Fruit fly (Drosophila melanogaster) whole organism, prepupa: ENCODE measurements around the gene NP15.6.

ENCODE experiments used
- Blimp-1 ChIP-seq: fragments of 200-800 bp; sonication (Bioruptor generic); optimal IDR thresholded peaks from 3 replicates; lab custom pipeline; 2017; ENCODE audit warnings: missing biosample characterization, missing genetic modification characterization, mild to moderate bottlenecking, moderate library complexity, missing genetic modification reagents
- CG10631 ChIP-seq: fragments of 200-800 bp; sonication (Bioruptor generic); optimal IDR thresholded peaks from 2 replicates; lab custom pipeline; 2016; ENCODE audit warnings: missing biosample characterization, missing genetic modification characterization
- CG11294 ChIP-seq: fragments of 200-800 bp; sonication (Bioruptor generic); IDR thresholded peaks from 2 replicates; pipeline ENCODE4 v1.3.6; 2022; ENCODE audit warnings: missing biosample characterization, missing genetic modification characterization
- CG11762 ChIP-seq: fragments of 200-800 bp; sonication (Bioruptor generic); optimal IDR thresholded peaks from 3 replicates; lab custom pipeline; 2016; ENCODE audit warnings: missing biosample characterization, missing genetic modification characterization; ENCODE audit not compliant: insufficient read depth
- CG11902 ChIP-seq: fragments of 200-800 bp; sonication (Bioruptor generic); optimal IDR thresholded peaks from 3 replicates; lab custom pipeline; 2016; ENCODE audit warnings: missing biosample characterization, missing genetic modification characterization
- CG16779 ChIP-seq: fragments of 200-800 bp; sonication (Bioruptor generic); optimal IDR thresholded peaks from 3 replicates; lab custom pipeline; 2017; ENCODE audit warnings: missing biosample characterization, mild to moderate bottlenecking, missing genetic modification characterization
- CG3032 ChIP-seq: fragments of 200-800 bp; optimal IDR thresholded peaks from 2 replicates; lab custom pipeline; 2019; ENCODE audit warnings: missing biosample characterization, mild to moderate bottlenecking, missing genetic modification characterization, moderate library complexity
- CG31627 ChIP-seq: fragments of 200-800 bp; sonication (Bioruptor generic); optimal IDR thresholded peaks from 3 replicates; lab custom pipeline; 2016; ENCODE audit warnings: missing biosample characterization, missing genetic modification characterization
- CG34406 ChIP-seq: fragments of 200-800 bp; sonication (Bioruptor generic); optimal IDR thresholded peaks from 3 replicates; lab custom pipeline; 2016; ENCODE audit warnings: missing biosample characterization, missing genetic modification characterization
- CG3919 ChIP-seq: fragments of 200-800 bp; sonication (Bioruptor generic); optimal IDR thresholded peaks from 3 replicates; lab custom pipeline; 2016; ENCODE audit warnings: missing biosample characterization, missing genetic modification characterization
- CG4318 ChIP-seq: fragments of 200-800 bp; sonication (Bioruptor generic); optimal IDR thresholded peaks from 3 replicates; lab custom pipeline; 2017; ENCODE audit warnings: missing biosample characterization, mild to moderate bottlenecking, missing genetic modification characterization
- CG6163 ChIP-seq: fragments of 200-800 bp; sonication (Bioruptor generic); IDR thresholded peaks from 3 replicates; pipeline ENCODE4 v1.3.6; 2022; ENCODE audit warnings: missing biosample characterization, missing genetic modification characterization
- CG6792 ChIP-seq: fragments of 200-800 bp; sonication (Bioruptor generic); optimal IDR thresholded peaks from 3 replicates; lab custom pipeline; 2016; ENCODE audit warnings: missing biosample characterization, missing genetic modification characterization
- CG6808 ChIP-seq: fragments of 200-800 bp; sonication (Bioruptor generic); optimal IDR thresholded peaks from 3 replicates; lab custom pipeline; 2017; ENCODE audit warnings: missing biosample characterization, missing genetic modification characterization, mild to moderate bottlenecking, moderate library complexity, missing genetic modification reagents
- CG6854 ChIP-seq: fragments of 200-800 bp; sonication (Bioruptor generic); optimal IDR thresholded peaks from 2 replicates; lab custom pipeline; 2017; ENCODE audit warnings: missing biosample characterization, mild to moderate bottlenecking, missing genetic modification characterization
- CG7368 ChIP-seq: fragments of 200-800 bp; sonication (Bioruptor generic); optimal IDR thresholded peaks from 3 replicates; lab custom pipeline; 2016; ENCODE audit warnings: missing biosample characterization, missing genetic modification characterization
- CG8119 ChIP-seq: fragments of 200-800 bp; sonication (Bioruptor generic); IDR thresholded peaks from 3 replicates; pipeline ENCODE4 v1.3.6; 2022; ENCODE audit warnings: missing biosample characterization, missing genetic modification characterization
- CG8319 ChIP-seq: fragments of 200-800 bp; sonication (Bioruptor generic); optimal IDR thresholded peaks from 3 replicates; lab custom pipeline; 2016; ENCODE audit warnings: missing biosample characterization, missing genetic modification characterization
- CG8632 ChIP-seq: fragments of 200-800 bp; sonication (Bioruptor generic); optimal IDR thresholded peaks from 3 replicates; lab custom pipeline; 2016; ENCODE audit warnings: missing biosample characterization, missing genetic modification characterization
- CG9139 ChIP-seq: fragments of 200-800 bp; sonication (Bioruptor generic); optimal IDR thresholded peaks from 3 replicates; lab custom pipeline; 2017; ENCODE audit warnings: missing biosample characterization, mild to moderate bottlenecking, missing genetic modification characterization
- Eip75B ChIP-seq: fragments of 200-800 bp; sonication (Bioruptor generic); optimal IDR thresholded peaks from 3 replicates; lab custom pipeline; 2016; ENCODE audit warnings: missing biosample characterization, missing genetic modification characterization
- Eip78C ChIP-seq: fragments of 200-800 bp; sonication (Bioruptor generic); peaks from one replicate; lab custom pipeline; 2016; ENCODE audit warnings: missing biosample characterization, missing genetic modification characterization
- Eip93F ChIP-seq: fragments of 200-800 bp; sonication (Bioruptor generic); optimal IDR thresholded peaks from 2 replicates; lab custom pipeline; 2016; ENCODE audit warnings: missing biosample characterization, mild to moderate bottlenecking, missing genetic modification characterization
- Ets21C ChIP-seq: fragments of 200-800 bp; sonication (Bioruptor generic); optimal IDR thresholded peaks from 3 replicates; lab custom pipeline; 2016; ENCODE audit warnings: missing biosample characterization, missing genetic modification characterization
- Gug ChIP-seq: fragments of 200-800 bp; sonication (Bioruptor generic); IDR thresholded peaks from 2 replicates; pipeline ENCODE4 v1.3.6; 2022; ENCODE audit warnings: missing biosample characterization, missing genetic modification characterization
- Hr38 ChIP-seq: sonication (Bioruptor generic); optimal IDR thresholded peaks from 2 replicates; lab custom pipeline; 2016; ENCODE audit warnings: missing biosample characterization, missing genetic modification characterization
- Lpt ChIP-seq: fragments of 200-800 bp; sonication (Bioruptor generic); optimal IDR thresholded peaks from 3 replicates; lab custom pipeline; 2016; ENCODE audit warnings: missing biosample characterization, missing genetic modification characterization
- Met ChIP-seq: fragments of 200-800 bp; sonication (Bioruptor generic); optimal IDR thresholded peaks from 3 replicates; lab custom pipeline; 2016; ENCODE audit warnings: missing biosample characterization, missing genetic modification characterization
- OdsH ChIP-seq: fragments of 200-800 bp; sonication (Bioruptor generic); optimal IDR thresholded peaks from 3 replicates; lab custom pipeline; 2016; ENCODE audit warnings: missing biosample characterization, missing genetic modification characterization
- Smox ChIP-seq: fragments of 200-800 bp; sonication (Bioruptor generic); optimal IDR thresholded peaks from 3 replicates; lab custom pipeline; 2016; ENCODE audit warnings: missing biosample characterization, missing genetic modification characterization
- Sox102F ChIP-seq: fragments of 200-800 bp; sonication (Bioruptor generic); optimal IDR thresholded peaks from 2 replicates; lab custom pipeline; 2016; ENCODE audit warnings: missing biosample characterization, mild to moderate bottlenecking, missing genetic modification characterization
- dac ChIP-seq: fragments of 200-800 bp; sonication (Bioruptor generic); optimal IDR thresholded peaks from 2 replicates; lab custom pipeline; 2017; ENCODE audit warnings: missing biosample characterization, mild to moderate bottlenecking, missing genetic modification characterization
- dsx ChIP-seq: fragments of 200-800 bp; optimal IDR thresholded peaks from 3 replicates; lab custom pipeline; 2019; ENCODE audit warnings: missing biosample characterization, mild to moderate bottlenecking, missing genetic modification characterization, moderate library complexity; ENCODE audit not compliant: poor library complexity, severe bottlenecking
- eg ChIP-seq: fragments of 200-800 bp; sonication (Bioruptor generic); IDR thresholded peaks from 3 replicates; pipeline ENCODE4 v1.3.6; 2022; ENCODE audit warnings: missing biosample characterization, missing genetic modification characterization
- fd59A ChIP-seq: fragments of 200-800 bp; sonication (Bioruptor generic); optimal IDR thresholded peaks from 2 replicates; lab custom pipeline; 2017; ENCODE audit warnings: missing biosample characterization, mild to moderate bottlenecking, missing genetic modification characterization, missing genetic modification reagents
- fd85E ChIP-seq: fragments of 200-800 bp; sonication (Bioruptor generic); optimal IDR thresholded peaks from 3 replicates; lab custom pipeline; 2016; ENCODE audit warnings: missing biosample characterization, missing genetic modification characterization
- fkh ChIP-seq: fragments of 200-800 bp; sonication (Bioruptor generic); optimal IDR thresholded peaks from 3 replicates; lab custom pipeline; 2017; ENCODE audit warnings: missing biosample characterization, mild to moderate bottlenecking, missing genetic modification characterization, moderate library complexity
- lz ChIP-seq: fragments of 200-800 bp; sonication (Bioruptor generic); optimal IDR thresholded peaks from 3 replicates; lab custom pipeline; 2016; ENCODE audit warnings: missing biosample characterization, missing genetic modification characterization
- pdm3 ChIP-seq: fragments of 200-800 bp; sonication (Bioruptor generic); optimal IDR thresholded peaks from 3 replicates; lab custom pipeline; 2016; ENCODE audit warnings: missing biosample characterization, missing genetic modification characterization
- spab ChIP-seq: fragments of 200-800 bp; sonication (Bioruptor generic); optimal IDR thresholded peaks from 2 replicates; lab custom pipeline; 2017; ENCODE audit warnings: missing biosample characterization, mild to moderate bottlenecking, missing genetic modification characterization, missing genetic modification reagents
- ss ChIP-seq, 2 experiments: fragments of 200-800 bp; sonication (Bioruptor generic); optimal IDR thresholded peaks; 2 replicates in 1 of 2; 3 replicates in 1 of 2; lab custom pipeline; 2017 to 2018; ENCODE audit warnings: mild to moderate bottlenecking in 2 of 2, missing biosample characterization in 2 of 2, missing genetic modification characterization in 2 of 2, moderate library complexity in 1 of 2
- topi ChIP-seq: fragments of 200-800 bp; sonication (Bioruptor generic); optimal IDR thresholded peaks from 3 replicates; lab custom pipeline; 2016; ENCODE audit warnings: missing biosample characterization, missing genetic modification characterization
- vri ChIP-seq: fragments of 200-800 bp; sonication (Bioruptor generic); optimal IDR thresholded peaks from 3 replicates; lab custom pipeline; 2016; ENCODE audit warnings: missing biosample characterization, mild to moderate bottlenecking, missing genetic modification characterization

NP15.6 gene

dm6 chr3R:18990514-18990913 is 36.7 kb upstream of the NP15.6 start (continued):
- TF ChIP-seq Eip75B (GFP tag; lab: Kevin White, UChicago) (peak; percentile 80), Ets21C (GFP tag; lab: Kevin White, UChicago) (peak; percentile 59), CG6792 (GFP tag; lab: Kevin White, UChicago) (peak; percentile 68), CG31627 (peak; percentile 72), CG3919 (GFP tag; lab: Kevin White, UChicago) (peak; percentile 64), eg (GFP tag; lab: Robert Waterston, UW) (no peak), CG11902 (GFP tag; lab: Kevin White, UChicago) (peak; percentile 38), Smox (peak; percentile 78)
- TF ChIP-seq, all 60 proteins: peak for 46

DNA sequence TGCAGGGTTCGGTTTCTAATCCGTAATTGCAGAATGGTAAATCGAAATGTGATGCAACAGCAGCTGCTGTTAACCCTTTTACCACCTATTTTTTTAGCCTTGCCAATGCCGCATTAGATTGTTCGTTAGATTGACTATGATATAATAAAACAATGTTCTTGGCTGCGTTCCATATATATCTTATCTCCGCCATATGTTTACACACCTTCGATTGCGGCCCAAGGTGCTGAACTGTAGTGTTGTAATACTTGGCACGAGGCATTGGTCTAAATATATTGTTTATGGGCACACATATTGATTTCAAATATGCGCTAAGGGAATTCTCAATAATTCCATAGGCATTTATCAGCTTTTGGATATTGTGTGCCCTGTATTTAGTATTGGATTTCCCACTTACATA is 35.4 kb upstream of the NP15.6 start:
- TF ChIP-seq Lpt (GFP tag; lab: Kevin White, UChicago) = no peak
- TF ChIP-seq vri = peak; percentile 15
- TF ChIP-seq fkh (GFP tag; lab: Kevin White, UChicago) = peak; percentile 44

dm6 chr3R:18993159-18993558 is 34.0 kb upstream of the NP15.6 start:
- TF ChIP-seq CG34406 (GFP tag; lab: Kevin White, UChicago) = no peak
- TF ChIP-seq CG6854 (GFP tag; lab: Kevin White, UChicago) = no peak
- no peak for TF ChIP-seq CG11762 (GFP tag; lab: Kevin White, UChicago)
- no peak for TF ChIP-seq eg (GFP tag; lab: Robert Waterston, UW)
- no peak for TF ChIP-seq CG6163
- no peak for TF ChIP-seq Smox
- no peak for TF ChIP-seq CG11294 (GFP tag; lab: Robert Waterston, UW)
- TF ChIP-seq spab (GFP tag; lab: Kevin White, UChicago) = no peak
- no peak for TF ChIP-seq dac (GFP tag; lab: Kevin White, UChicago)
- TF ChIP-seq Hr38 (GFP tag; lab: Kevin White, UChicago) = no peak
- no peak for TF ChIP-seq fd85E (GFP tag; lab: Kevin White, UChicago)
- no peak for TF ChIP-seq Ets21C (GFP tag; lab: Kevin White, UChicago)
- no peak for TF ChIP-seq Eip75B (GFP tag; lab: Kevin White, UChicago)
- TF ChIP-seq OdsH (GFP tag; lab: Kevin White, UChicago) = no peak
- TF ChIP-seq Met (GFP tag; lab: Kevin White, UChicago) = no peak
- no peak for TF ChIP-seq CG6792 (GFP tag; lab: Kevin White, UChicago)
- TF ChIP-seq CG8119 = no peak
- TF ChIP-seq CG11902 (GFP tag; lab: Kevin White, UChicago) = no peak
- no peak for TF ChIP-seq CG8319 (GFP tag; lab: Kevin White, UChicago)
- TF ChIP-seq CG16779 = no peak

DNA sequence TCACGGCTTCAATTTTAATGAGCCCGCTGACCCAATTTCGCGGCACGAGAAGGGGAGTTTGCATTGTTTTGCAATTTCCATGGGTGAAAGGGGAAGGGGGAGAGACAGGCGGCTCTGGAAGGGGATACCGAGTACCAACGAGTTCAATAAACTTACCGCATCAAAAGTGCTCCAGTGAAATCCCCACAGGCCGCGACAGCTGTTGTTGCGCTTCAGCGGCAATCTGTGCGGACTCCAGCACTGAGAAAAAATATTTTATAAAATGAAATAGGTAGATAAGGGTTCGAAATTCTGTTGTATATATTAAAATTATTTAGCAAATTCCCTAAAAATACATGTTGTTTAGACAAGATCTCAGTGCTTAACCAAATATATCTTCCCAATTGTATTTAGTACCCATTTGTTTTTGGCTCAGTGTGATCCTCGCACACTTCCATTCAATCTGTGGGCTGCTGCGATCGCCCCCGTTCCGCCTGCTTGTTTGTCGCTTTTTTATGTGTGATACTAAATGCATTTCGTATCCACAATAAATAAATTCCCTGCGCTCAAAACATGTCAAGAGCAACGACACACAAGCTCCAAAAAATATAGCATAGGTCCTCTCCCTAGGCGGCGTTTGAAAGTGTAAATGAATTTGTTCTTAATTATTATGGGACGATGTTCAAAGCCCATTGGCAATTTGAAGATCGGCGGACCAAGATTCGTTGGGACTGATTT is 31.5 kb upstream of the NP15.6 start:
- peak; percentile 85 for TF ChIP-seq CG6808 (GFP tag; lab: Kevin White, UChicago)
- peak; percentile 77 to 89 for TF ChIP-seq ss (GFP tag; optimal IDR thresholded peaks at IDR 0.05; lab: Kevin White, UChicago)
- TF ChIP-seq CG8319 (GFP tag; lab: Kevin White, UChicago) = peak; percentile 94
- TF ChIP-seq Eip93F = peak; percentile 75
- TF ChIP-seq fkh (GFP tag; lab: Kevin White, UChicago) = no peak
- TF ChIP-seq CG11294 (GFP tag; lab: Robert Waterston, UW) = peak; percentile 72
- peak; percentile 92 for TF ChIP-seq CG10631
- TF ChIP-seq Hr38 (GFP tag; lab: Kevin White, UChicago) = no peak
- TF ChIP-seq CG4318 = peak; percentile 74
- peak; percentile 89 for TF ChIP-seq Sox102F
- TF ChIP-seq fd59A (GFP tag; lab: Kevin White, UChicago) = peak; percentile 84
- TF ChIP-seq Eip78C = peak; percentile 99
- TF ChIP-seq CG7368 (GFP tag; lab: Kevin White, UChicago) = peak; percentile 94
- TF ChIP-seq Smox = peak; percentile 92
- peak; percentile 90 for TF ChIP-seq CG31627
- TF ChIP-seq CG8632 = peak; percentile 93
- peak; percentile 83 for TF ChIP-seq Gug
- peak; percentile 94 for TF ChIP-seq topi
- TF ChIP-seq CG3032 (tag; lab: Kevin White, UChicago) = peak; percentile 86
- peak; percentile 96 for TF ChIP-seq CG3919 (GFP tag; lab: Kevin White, UChicago)
- peak; percentile 75 for TF ChIP-seq CG16779
- peak; percentile 87 for TF ChIP-seq dsx (GFP tag; lab: Kevin White, UChicago)
- peak; percentile 83 for TF ChIP-seq CG9139
- TF ChIP-seq Blimp-1 (GFP tag; lab: Kevin White, UChicago) = peak; percentile 58
- TF ChIP-seq pdm3 = peak; percentile 93
- TF ChIP-seq OdsH (GFP tag; lab: Kevin White, UChicago) = peak; percentile 95
- peak; percentile 93 for TF ChIP-seq lz (GFP tag; lab: Kevin White, UChicago)
